Fruit fly (Drosophila melanogaster) whole organism, embryonic: Measurements from ENCODE around the gene CG14778.

ENCODE experiments used
- Ada2b ChIP-seq: fragments of 200-800 bp; sonication (Bioruptor generic); IDR thresholded peaks from 2 replicates; pipeline ENCODE4 v1.3.6; 2022; ENCODE audit warnings: missing biosample characterization, missing genetic modification characterization
- Asciz ChIP-seq: fragments of 200-800 bp; sonication (Bioruptor generic); optimal IDR thresholded peaks from 2 replicates; lab custom pipeline; 2017; ENCODE audit warnings: missing biosample characterization, mild to moderate bottlenecking, missing genetic modification characterization, missing genetic modification reagents
- C15 ChIP-seq: fragments of 200-800 bp; sonication (Bioruptor generic); IDR thresholded peaks from 3 replicates; pipeline ENCODE4 v1.3.6; 2022; ENCODE audit warnings: missing biosample characterization, missing genetic modification characterization
- CG10431 ChIP-seq: fragments of 200-800 bp; sonication (Bioruptor generic); optimal IDR thresholded peaks from 3 replicates; lab custom pipeline; 2018; ENCODE audit warnings: missing biosample characterization, mild to moderate bottlenecking, missing genetic modification characterization
- CG11695 ChIP-seq: fragments of 200-800 bp; sonication (Bioruptor generic); IDR thresholded peaks from 3 replicates; pipeline ENCODE4 v1.3.6; 2022; ENCODE audit warnings: missing biosample characterization, missing genetic modification characterization
- CG12391 ChIP-seq: fragments of 200-800 bp; sonication (Bioruptor generic); optimal IDR thresholded peaks from 3 replicates; lab custom pipeline; 2018; ENCODE audit warnings: missing biosample characterization, mild to moderate bottlenecking, missing genetic modification characterization, moderate library complexity
- CG13624 ChIP-seq: fragments of 200-800 bp; sonication (Bioruptor generic); optimal IDR thresholded peaks from 2 replicates; lab custom pipeline; 2016; ENCODE audit warnings: missing biosample characterization, missing genetic modification characterization
- CG16863 ChIP-seq: fragments of 200-800 bp; sonication (Bioruptor generic); optimal IDR thresholded peaks from 3 replicates; lab custom pipeline; 2016; ENCODE audit warnings: missing biosample characterization, missing genetic modification characterization
- CG18476 ChIP-seq: fragments of 200-800 bp; sonication (Bioruptor generic); optimal IDR thresholded peaks from 2 replicates; lab custom pipeline; 2016; ENCODE audit warnings: missing biosample characterization, mild to moderate bottlenecking, missing genetic modification characterization
- CG18764 ChIP-seq: fragments of 200-800 bp; sonication (Bioruptor generic); optimal IDR thresholded peaks from 3 replicates; lab custom pipeline; 2016; ENCODE audit warnings: missing biosample characterization, missing genetic modification characterization
- CG2199 ChIP-seq: fragments of 200-800 bp; sonication (Bioruptor generic); IDR thresholded peaks from 3 replicates; pipeline ENCODE4 v1.3.6; 2022; ENCODE audit warnings: missing biosample characterization, missing genetic modification characterization
- CG30403 ChIP-seq: fragments of 200-800 bp; sonication (Bioruptor generic); optimal IDR thresholded peaks from 3 replicates; lab custom pipeline; 2016; ENCODE audit warnings: missing biosample characterization, missing genetic modification characterization
- CG31224 ChIP-seq: fragments of 200-800 bp; sonication (Bioruptor generic); IDR thresholded peaks from 2 replicates; pipeline ENCODE4 v1.3.6; 2022; ENCODE audit warnings: missing biosample characterization, missing genetic modification characterization
- CG31388 ChIP-seq: fragments of 200-800 bp; sonication (Bioruptor generic); optimal IDR thresholded peaks from 2 replicates; lab custom pipeline; 2016; ENCODE audit warnings: missing biosample characterization, missing genetic modification characterization
- CG32532 ChIP-seq: fragments of 200-800 bp; sonication (Bioruptor generic); IDR thresholded peaks from 2 replicates; pipeline ENCODE4 v1.3.6; 2022; ENCODE audit warnings: missing biosample characterization, missing genetic modification characterization
- CG34376 ChIP-seq: fragments of 200-800 bp; sonication (Bioruptor generic); optimal IDR thresholded peaks from 2 replicates; lab custom pipeline; 2018; ENCODE audit warnings: missing biosample characterization, mild to moderate bottlenecking, missing genetic modification characterization
- CG3847 ChIP-seq: fragments of 200-800 bp; sonication (Bioruptor generic); IDR thresholded peaks from 2 replicates; pipeline ENCODE4 v1.3.6; 2022; ENCODE audit warnings: missing biosample characterization, missing genetic modification characterization
- CG42726 ChIP-seq: fragments of 200-800 bp; sonication (Bioruptor generic); IDR thresholded peaks from 2 replicates; pipeline ENCODE4 v1.3.6; 2022; ENCODE audit warnings: missing biosample characterization, missing genetic modification characterization; ENCODE audit not compliant: partially characterized antibody
- CG4854 ChIP-seq: fragments of 200-800 bp; sonication (Bioruptor generic); optimal IDR thresholded peaks from 2 replicates; lab custom pipeline; 2016; ENCODE audit warnings: missing biosample characterization, missing genetic modification characterization, inconsistent platforms
- CG8359 ChIP-seq: fragments of 200-800 bp; sonication (Bioruptor generic); optimal IDR thresholded peaks from 2 replicates; lab custom pipeline; 2017; ENCODE audit warnings: missing biosample characterization, mild to moderate bottlenecking, missing genetic modification characterization, borderline replicate concordance
- CG8388 ChIP-seq: fragments of 200-800 bp; sonication (Bioruptor generic); optimal IDR thresholded peaks from 2 replicates; lab custom pipeline; 2019; ENCODE audit warnings: missing biosample characterization, mild to moderate bottlenecking, missing genetic modification characterization, moderate library complexity
- CG9215 ChIP-seq: fragments of 200-800 bp; sonication (Bioruptor generic); IDR thresholded peaks from 2 replicates; pipeline ENCODE4 v1.3.6; 2022; ENCODE audit warnings: missing biosample characterization, missing genetic modification characterization
- D ChIP-seq, 2 experiments: fragments of 200-800 bp in 1 of 2; fragments of >200 bp in 1 of 2; sonication (Bioruptor generic) in 1 of 2; optimal IDR thresholded peaks; 2 replicates in 1 of 2; 3 replicates in 1 of 2; lab custom pipeline; 2017; ENCODE audit warnings: mild to moderate bottlenecking in 1 of 2, missing biosample characterization in 1 of 2, missing genetic modification characterization in 1 of 2, missing genetic modification reagents in 1 of 2
- Dref ChIP-seq: fragments of 200-800 bp; sonication (Bioruptor generic); IDR thresholded peaks from 2 replicates; pipeline ENCODE4 v1.3.6; 2022; ENCODE audit warnings: missing biosample characterization, missing genetic modification characterization
- Eip74EF ChIP-seq, 2 experiments: fragments of 200-800 bp in 1 of 2; fragments of >200 bp in 1 of 2; sonication (Bioruptor generic) in 1 of 2; optimal IDR thresholded peaks; 2 replicates each; lab custom pipeline; 2017 to 2019; ENCODE audit warnings: missing biosample characterization in 2 of 2, missing genetic modification characterization in 2 of 2, mild to moderate bottlenecking in 1 of 2, moderate library complexity in 1 of 2
- HmgD ChIP-seq: fragments of 200-800 bp; sonication (Bioruptor generic); optimal IDR thresholded peaks from 3 replicates; lab custom pipeline; 2016; ENCODE audit warnings: missing biosample characterization, missing genetic modification characterization
- Hmr ChIP-seq: fragments of 200-800 bp; sonication (Bioruptor generic); optimal IDR thresholded peaks from 3 replicates; lab custom pipeline; 2017; ENCODE audit warnings: mild to moderate bottlenecking, missing biosample characterization, missing genetic modification reagents, missing genetic modification characterization
- Hr78 ChIP-seq, 2 experiments: fragments of 200-800 bp in 1 of 2; fragments of >200 bp in 1 of 2; sonication (Bioruptor generic) in 1 of 2; optimal IDR thresholded peaks; 2 replicates each; lab custom pipeline; 2017 to 2019; ENCODE audit warnings: missing biosample characterization in 2 of 2, missing genetic modification characterization in 2 of 2, mild to moderate bottlenecking in 1 of 2, moderate library complexity in 1 of 2
- MESR4 ChIP-seq: fragments of 200-800 bp; sonication (Bioruptor generic); optimal IDR thresholded peaks from 2 replicates; lab custom pipeline; 2018; ENCODE audit warnings: missing biosample characterization, mild to moderate bottlenecking, missing genetic modification characterization, moderate library complexity
- MTF-1 ChIP-seq: fragments of 200-800 bp; sonication (Bioruptor generic); optimal IDR thresholded peaks from 2 replicates; lab custom pipeline; 2018; ENCODE audit warnings: missing biosample characterization, mild to moderate bottlenecking, missing genetic modification characterization, borderline replicate concordance
- Mes4 ChIP-seq: fragments of 200-800 bp; sonication (Bioruptor generic); optimal IDR thresholded peaks from 2 replicates; lab custom pipeline; 2016; ENCODE audit warnings: missing biosample characterization, missing genetic modification characterization
- NFAT ChIP-seq: fragments of 200-800 bp; sonication (Bioruptor generic); IDR thresholded peaks from 2 replicates; pipeline ENCODE4 v1.3.6; 2022; ENCODE audit warnings: missing biosample characterization, missing genetic modification characterization
- NK7.1 ChIP-seq: fragments of 200-800 bp; sonication (Bioruptor generic); optimal IDR thresholded peaks from 3 replicates; lab custom pipeline; 2016; ENCODE audit warnings: missing biosample characterization, missing genetic modification characterization
- Sox100B ChIP-seq: fragments of 200-800 bp; sonication (Bioruptor generic); optimal IDR thresholded peaks from 3 replicates; lab custom pipeline; 2018; ENCODE audit warnings: missing biosample characterization, mild to moderate bottlenecking, missing genetic modification characterization
- Trl ChIP-seq, 3 experiments: fragments of >200 bp in 2 of 3; fragments of 200-800 bp in 1 of 3; sonication (Bioruptor generic) in 1 of 3; optimal IDR thresholded peaks; 2 replicates in 1 of 3; 3 replicates in 2 of 3; lab custom pipeline; 2016 to 2017; ENCODE audit warnings: missing biosample characterization in 1 of 3, missing genetic modification characterization in 1 of 3
- bcd ChIP-seq: fragments of 200-800 bp; sonication (Bioruptor generic); optimal IDR thresholded peaks from 2 replicates; lab custom pipeline; 2017; ENCODE audit warnings: missing biosample characterization, mild to moderate bottlenecking, missing genetic modification characterization
- dmrt11E ChIP-seq: fragments of 200-800 bp; sonication (Bioruptor generic); optimal IDR thresholded peaks from 3 replicates; lab custom pipeline; 2018; ENCODE audit warnings: missing biosample characterization, mild to moderate bottlenecking, missing genetic modification characterization, moderate library complexity
- eyg ChIP-seq: fragments of 200-800 bp; sonication (Bioruptor generic); optimal IDR thresholded peaks from 3 replicates; lab custom pipeline; 2016; ENCODE audit warnings: missing biosample characterization, missing genetic modification characterization
- kay ChIP-seq: fragments of 200-800 bp; sonication (Bioruptor generic); optimal IDR thresholded peaks from 2 replicates; lab custom pipeline; 2016; ENCODE audit warnings: missing biosample characterization, missing genetic modification characterization
- kni ChIP-seq: fragments of 200-800 bp; sonication (Bioruptor generic); optimal IDR thresholded peaks from 3 replicates; lab custom pipeline; 2017; ENCODE audit warnings: mild to moderate bottlenecking, missing biosample characterization, missing genetic modification reagents, missing genetic modification characterization
- lilli ChIP-seq: fragments of 200-800 bp; sonication (Bioruptor generic); optimal IDR thresholded peaks from 3 replicates; lab custom pipeline; 2016; ENCODE audit warnings: missing biosample characterization, missing genetic modification characterization
- luna ChIP-seq: fragments of 200-800 bp; sonication (Bioruptor generic); optimal IDR thresholded peaks from 2 replicates; lab custom pipeline; 2016; ENCODE audit warnings: missing biosample characterization, missing genetic modification characterization
- mam ChIP-seq: fragments of 200-800 bp; sonication (Bioruptor generic); optimal IDR thresholded peaks from 3 replicates; lab custom pipeline; 2016; ENCODE audit warnings: missing biosample characterization, missing genetic modification characterization
- slbo ChIP-seq: fragments of 200-800 bp; sonication (Bioruptor generic); IDR thresholded peaks from 2 replicates; pipeline ENCODE4 v1.3.6; 2022; ENCODE audit warnings: missing biosample characterization, missing genetic modification characterization
- so ChIP-seq: fragments of 200-800 bp; sonication (Bioruptor generic); IDR thresholded peaks from 3 replicates; pipeline ENCODE4 v1.3.6; 2022; ENCODE audit warnings: missing biosample characterization, missing genetic modification characterization
- stc ChIP-seq: fragments of 200-800 bp; sonication (Bioruptor generic); IDR thresholded peaks from 2 replicates; pipeline ENCODE4 v1.3.6; 2022; ENCODE audit warnings: missing biosample characterization, missing genetic modification characterization
- tx ChIP-seq: fragments of 200-800 bp; sonication (Bioruptor generic); optimal IDR thresholded peaks from 2 replicates; lab custom pipeline; 2016; ENCODE audit warnings: missing biosample characterization, missing genetic modification characterization
- z ChIP-seq: fragments of 200-800 bp; sonication (Bioruptor generic); IDR thresholded peaks from 3 replicates; pipeline ENCODE4 v1.3.6; 2022; ENCODE audit warnings: missing biosample characterization, missing genetic modification characterization

The CG14778 gene

DNA sequence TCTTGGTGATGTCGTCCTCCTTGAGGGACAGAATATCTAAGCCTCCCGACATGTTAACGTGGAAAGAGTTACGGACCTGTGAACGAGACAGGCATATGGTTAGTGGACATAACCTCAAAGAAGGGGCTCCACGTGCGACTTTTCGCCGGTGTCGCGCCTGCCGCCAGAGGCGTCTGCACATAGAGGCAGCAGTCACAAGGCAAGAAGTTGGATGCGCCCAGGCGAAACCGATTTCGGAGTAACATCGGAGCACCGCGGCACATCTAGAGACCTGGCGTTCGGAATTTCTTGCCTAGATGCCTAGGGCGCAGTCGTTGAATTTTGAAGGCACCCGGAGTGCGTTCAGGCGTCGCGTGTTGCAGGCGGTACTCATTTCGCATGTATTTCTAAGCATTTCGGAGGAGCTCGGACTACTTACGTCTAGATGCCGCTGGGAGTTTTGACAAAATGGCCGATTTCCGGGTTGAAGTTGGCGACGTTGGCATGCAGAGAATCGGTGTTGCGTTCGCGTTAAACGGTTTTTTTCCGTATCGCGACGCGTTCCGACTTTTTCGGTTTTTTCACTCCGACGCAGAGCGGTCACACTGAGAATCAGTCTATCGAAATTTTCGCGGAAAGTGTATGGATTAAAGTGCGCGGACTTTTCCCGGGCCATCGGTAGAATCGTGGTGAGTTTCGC, 15.7 kb downstream of the CG14778 start, which contains the start of the genes sta and inc (continued):
- TF ChIP-seq CG18764 (GFP tag; lab: Kevin White, UChicago): peak; percentile 36
- TF ChIP-seq CG11695 (GFP tag; lab: Robert Waterston, UW): no peak; the same call in 2 of the 3 replicates
- TF ChIP-seq CG4854 (GFP tag; lab: Kevin White, UChicago): no peak
- no peak for TF ChIP-seq stc
- peak; percentile 74 for TF ChIP-seq CG42726
- TF ChIP-seq tx (GFP tag; lab: Kevin White, UChicago): peak; percentile 26
- TF ChIP-seq Dref (GFP tag; lab: Robert Waterston, UW): peak; percentile 72
- TF ChIP-seq C15: 0 out of 3 replicates have a peak, but pooled peaks have one; percentile 14
- peak; percentile 58 for TF ChIP-seq CG12391
- TF ChIP-seq CG8388 (GFP tag; lab: Kevin White, UChicago): peak; percentile 55
- TF ChIP-seq luna (GFP tag; lab: Kevin White, UChicago): peak; percentile 6
- 0 out of 3 replicates have a peak, but pooled peaks have one; percentile 16 for TF ChIP-seq CG2199 (GFP tag; lab: Robert Waterston, UW)
- peak; percentile 26 for TF ChIP-seq eyg (GFP tag; lab: Kevin White, UChicago)
- TF ChIP-seq Eip74EF (GFP tag; optimal IDR thresholded peaks at IDR 0.05; lab: Kevin White, UChicago): peak in 1 of 2 experiments; percentile 90
- peak; percentile 47; the same call in 1 of the 2 replicates for TF ChIP-seq slbo (GFP tag; lab: Robert Waterston, UW)
- TF ChIP-seq Ada2b (GFP tag; lab: Robert Waterston, UW): peak; percentile 10; the same call in 1 of the 2 replicates
- peak; percentile 35 for TF ChIP-seq CG31224 (GFP tag; lab: Robert Waterston, UW)
- TF ChIP-seq D (optimal IDR thresholded peaks at IDR 0.05; lab: Kevin White, UChicago): no peak
- peak; percentile 46 for TF ChIP-seq D (GFP tag; optimal IDR thresholded peaks at IDR 0.05; lab: Kevin White, UChicago)
- no peak for TF ChIP-seq Sox100B (GFP tag; lab: Kevin White, UChicago)
- peak; percentile 65 for TF ChIP-seq Asciz (GFP tag; lab: Kevin White, UChicago)
- peak; percentile 64 for TF ChIP-seq kni (GFP tag; lab: Kevin White, UChicago)
- TF ChIP-seq Mes4 (GFP tag; lab: Kevin White, UChicago): peak; percentile 81
- TF ChIP-seq CG16863: no peak
- no peak for TF ChIP-seq NK7.1 (GFP tag; lab: Kevin White, UChicago)
- peak; percentile 58; the same call in 1 of the 2 replicates for TF ChIP-seq NFAT (GFP tag; lab: Robert Waterston, UW)
- TF ChIP-seq CG8359 (GFP tag; lab: Kevin White, UChicago): peak; percentile 10
- TF ChIP-seq z (GFP tag; lab: Robert Waterston, UW): 0 out of 3 replicates have a peak, but pooled peaks have one; percentile 27
- TF ChIP-seq MESR4: peak; percentile 96
- no peak for TF ChIP-seq Trl (optimal IDR thresholded peaks at IDR 0.05; lab: Kevin White, UChicago)
- TF ChIP-seq Trl (GFP tag; optimal IDR thresholded peaks at IDR 0.05; lab: Kevin White, UChicago): peak; percentile 63
- TF ChIP-seq CG3847 (GFP tag; lab: Robert Waterston, UW): peak; percentile 68
- TF ChIP-seq so (GFP tag; lab: Robert Waterston, UW): peak; percentile 68; the same call in 1 of the 3 replicates
- no peak for TF ChIP-seq Hr78 (GFP tag; optimal IDR thresholded peaks at IDR 0.05; lab: Kevin White, UChicago)
- TF ChIP-seq CG18476 (GFP tag; lab: Kevin White, UChicago): peak; percentile 5
- TF ChIP-seq CG9215 (GFP tag; lab: Robert Waterston, UW): no peak
- peak; percentile 37 for TF ChIP-seq dmrt11E (tag; lab: Kevin White, UChicago)
- peak; percentile 91 for TF ChIP-seq CG10431
- TF ChIP-seq CG32532: peak; percentile 66
- TF ChIP-seq lilli (GFP tag; lab: Kevin White, UChicago): peak; percentile 65
- TF ChIP-seq CG13624: peak; percentile 73
- peak; percentile 0 for TF ChIP-seq kay
- TF ChIP-seq CG34376: peak; percentile 92
- peak; percentile 86 for TF ChIP-seq MTF-1 (GFP tag; lab: Kevin White, UChicago)
- TF ChIP-seq bcd (GFP tag; lab: Kevin White, UChicago): peak; percentile 85
- peak; percentile 44 for TF ChIP-seq CG30403 (GFP tag; lab: Kevin White, UChicago)
- TF ChIP-seq HmgD (GFP tag; lab: Kevin White, UChicago): peak; percentile 74
- peak; percentile 40 for TF ChIP-seq mam
- TF ChIP-seq CG31388 (GFP tag; lab: Kevin White, UChicago): peak; percentile 2
- peak; percentile 92 for TF ChIP-seq Hmr
